Worm (Caenorhabditis elegans): Measurements from ENCODE around the gene math-42.

math-42 gene

DNA sequence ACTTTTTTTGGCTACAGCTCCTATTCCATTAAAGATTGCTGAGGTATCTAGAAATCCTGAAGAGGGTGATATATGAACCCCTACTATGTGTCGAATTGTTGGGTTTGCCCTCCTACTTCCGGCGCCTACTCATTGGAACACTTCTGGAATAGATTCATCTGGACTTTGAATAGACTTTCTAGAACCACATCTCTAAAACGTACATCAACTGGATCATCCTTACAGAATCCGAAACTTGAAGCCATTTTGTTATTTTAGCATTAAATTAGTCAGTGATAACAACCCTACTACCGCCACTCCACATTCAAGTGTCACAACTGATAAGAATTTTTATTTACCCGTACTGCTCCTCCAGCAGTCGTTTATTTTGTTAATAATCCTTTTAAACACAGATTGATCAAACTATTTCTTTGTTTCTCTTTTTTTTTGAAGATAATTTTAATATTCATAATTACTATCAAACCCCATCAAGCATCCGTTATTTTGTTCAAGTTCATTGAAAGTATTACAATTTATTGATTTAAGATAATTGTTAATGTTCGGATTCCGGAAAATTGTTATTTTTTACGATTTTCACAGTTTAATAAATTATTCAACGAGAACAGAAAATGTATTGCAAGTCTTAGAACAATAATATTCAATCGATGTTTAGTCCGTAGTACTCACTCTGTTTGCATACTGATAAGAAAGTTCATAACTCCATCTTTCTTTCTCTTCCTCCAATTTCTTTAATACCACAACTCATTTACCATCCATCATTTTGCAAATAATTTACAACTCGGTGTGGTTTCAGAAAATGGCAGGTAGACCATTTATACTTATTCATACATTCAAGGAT lies at the start of gene math-42:
Gene math-42 (plus strand): TSS at position 788 of the 838 bp plus-strand sequence.
- TF ChIP-seq nhr-76 (tag; optimal IDR thresholded peaks at IDR 0.05) (no peak), unc-39 (tag; optimal IDR thresholded peaks at IDR 0.05) (no peak), elt-3 (tag; optimal IDR thresholded peaks at IDR 0.05) (no peak), nhr-23 (tag; optimal IDR thresholded peaks at IDR 0.05) (no peak), elt-2 (tag; optimal IDR thresholded peaks at IDR 0.05) (peak; percentile 60)

DNA sequence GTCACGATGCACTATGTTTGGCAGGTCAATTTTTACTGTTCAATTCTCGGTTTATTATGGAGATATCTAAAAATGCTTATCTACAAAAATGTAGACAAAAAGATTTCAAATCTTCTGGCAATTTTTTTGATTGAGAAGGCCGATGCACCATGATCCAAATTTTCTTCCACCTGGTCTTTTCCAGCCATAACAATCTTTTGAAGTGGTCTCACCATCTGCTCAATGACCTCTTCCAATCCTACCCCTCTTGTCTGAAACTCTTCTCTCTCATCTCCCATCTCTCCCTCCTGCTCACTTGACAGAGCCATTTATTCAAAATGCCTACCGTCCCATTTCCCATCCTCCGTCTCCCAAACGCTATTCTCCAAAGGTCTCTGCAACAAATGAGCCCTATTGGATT lies 48.4 kb upstream of the math-42 start, which contains the start of gene fbxb-35:
Gene fbxb-35 (plus strand): TSS at position 301 of the 400 bp plus-strand sequence.
- TF ChIP-seq ceh-28 (tag; optimal IDR thresholded peaks at IDR 0.05) (no peak), egl-5 (tag; optimal IDR thresholded peaks at IDR 0.05) (no peak), egl-27 (tag; optimal IDR thresholded peaks at IDR 0.05) (no peak), zag-1 (tag; optimal IDR thresholded peaks at IDR 0.05) (no peak), fkh-10 (GFP tag; optimal IDR thresholded peaks at IDR 0.05) (no peak), snpc-4 (tag; optimal IDR thresholded peaks at IDR 0.05) (no peak), nfya-1 (tag; optimal IDR thresholded peaks at IDR 0.05; ENCODE audit: insufficient read depth) (no peak), nhr-12 (tag; optimal IDR thresholded peaks at IDR 0.05) (no peak), nhr-43 (tag; optimal IDR thresholded peaks at IDR 0.05; ENCODE audit: poor library complexity, severe bottlenecking) (no peak), pqm-1 (tag; optimal IDR thresholded peaks at IDR 0.05) (no peak), fkh-2 (tag; optimal IDR thresholded peaks at IDR 0.05) (no peak), sea-2 (GFP tag; optimal IDR thresholded peaks at IDR 0.05) (no peak), lin-15B (tag; optimal IDR thresholded peaks at IDR 0.05) (no peak)

DNA sequence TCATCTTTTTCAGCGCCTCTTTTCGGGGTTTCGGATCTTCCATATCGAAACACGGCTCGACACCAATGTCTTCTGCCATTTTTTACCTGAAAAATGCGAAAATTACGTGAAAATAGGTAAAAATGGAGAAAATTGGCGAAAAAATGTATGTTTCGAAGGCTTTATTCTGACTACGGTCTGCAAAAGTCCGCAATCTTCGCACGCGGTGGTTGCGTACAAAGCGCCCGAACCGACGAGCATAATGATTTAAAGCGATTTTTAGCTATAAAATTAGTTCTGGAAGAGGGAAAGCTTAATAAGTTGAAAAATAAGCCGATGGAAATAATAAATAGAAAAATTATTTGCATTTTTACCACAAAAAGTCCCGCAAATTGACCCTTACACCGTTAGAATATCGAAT lies 40.7 kb upstream of the math-42 start, which contains the start of gene F07E5.5:
Gene F07E5.5 (minus strand): TSS at position 86 of the 400 bp plus-strand sequence.
- TF ChIP-seq zag-1 (tag; optimal IDR thresholded peaks at IDR 0.05), result no peak
- TF ChIP-seq fkh-2 (tag; optimal IDR thresholded peaks at IDR 0.05), result no peak
- TF ChIP-seq hmg-11 (tag; optimal IDR thresholded peaks at IDR 0.05), result no peak
- no peak for TF ChIP-seq nhr-11 (tag; optimal IDR thresholded peaks at IDR 0.05)
- peak; percentile 40 for TF ChIP-seq lin-15B (tag; optimal IDR thresholded peaks at IDR 0.05)
- TF ChIP-seq tbx-2 (tag; optimal IDR thresholded peaks at IDR 0.05), result no peak
- no peak for TF ChIP-seq eor-1 (tag; optimal IDR thresholded peaks at IDR 0.05)
- no peak for TF ChIP-seq ceh-28 (tag; optimal IDR thresholded peaks at IDR 0.05)
- TF ChIP-seq ceh-9 (tag; optimal IDR thresholded peaks at IDR 0.05), result no peak
- no peak for TF ChIP-seq skn-1 (tag; optimal IDR thresholded peaks at IDR 0.05)
- TF ChIP-seq pha-4 (tag; optimal IDR thresholded peaks at IDR 0.05), result no peak
- no peak for TF ChIP-seq pqm-1 (tag; optimal IDR thresholded peaks at IDR 0.05)
- TF ChIP-seq nhr-76 (tag; optimal IDR thresholded peaks at IDR 0.05), result no peak
- no peak for TF ChIP-seq unc-62 (GFP tag; optimal IDR thresholded peaks at IDR 0.05)
- no peak for TF ChIP-seq sea-2 (GFP tag; optimal IDR thresholded peaks at IDR 0.05)
- no peak for TF ChIP-seq nhr-28 (tag; optimal IDR thresholded peaks at IDR 0.05)
- TF ChIP-seq mdl-1 (tag; optimal IDR thresholded peaks at IDR 0.05), result no peak
- TF ChIP-seq nhr-237 (tag; optimal IDR thresholded peaks at IDR 0.05), result no peak
- TF ChIP-seq daf-12 (tag; optimal IDR thresholded peaks at IDR 0.05), result no peak
- TF ChIP-seq lsy-12 (tag; optimal IDR thresholded peaks at IDR 0.05), result peak; percentile 16
- no peak for TF ChIP-seq nhr-77 (tag; optimal IDR thresholded peaks at IDR 0.05)
- no peak for TF ChIP-seq fos-1 (tag; optimal IDR thresholded peaks at IDR 0.05)
- TF ChIP-seq elt-3 (tag; optimal IDR thresholded peaks at IDR 0.05), result no peak
- TF ChIP-seq mml-1 (tag; optimal IDR thresholded peaks at IDR 0.05), result no peak
- no peak for TF ChIP-seq ama-1 (optimal IDR thresholded peaks at IDR 0.05)
- no peak for TF ChIP-seq egl-27 (tag; optimal IDR thresholded peaks at IDR 0.05)
- no peak for TF ChIP-seq nhr-43 (tag; optimal IDR thresholded peaks at IDR 0.05; ENCODE audit: poor library complexity, severe bottlenecking)
- peak; percentile 9 for TF ChIP-seq nhr-25 (tag; optimal IDR thresholded peaks at IDR 0.05)
- peak; percentile 41 for TF ChIP-seq nhr-23 (tag; optimal IDR thresholded peaks at IDR 0.05)
- no peak for TF ChIP-seq unc-39 (tag; optimal IDR thresholded peaks at IDR 0.05)
- TF ChIP-seq ZK546.5 (tag; optimal IDR thresholded peaks at IDR 0.05), result no peak
- TF ChIP-seq nhr-12 (tag; optimal IDR thresholded peaks at IDR 0.05), result no peak
- peak; percentile 20 for TF ChIP-seq elt-2 (tag; optimal IDR thresholded peaks at IDR 0.05)
- TF ChIP-seq ztf-4 (tag; optimal IDR thresholded peaks at IDR 0.05), result no peak
- TF ChIP-seq aly-2 (tag; optimal IDR thresholded peaks at IDR 0.05), result no peak
- TF ChIP-seq jun-1 (tag; optimal IDR thresholded peaks at IDR 0.05), result no peak
- no peak for TF ChIP-seq ztf-11 (tag; optimal IDR thresholded peaks at IDR 0.05)
- peak; percentile 79 for TF ChIP-seq nfya-1 (tag; optimal IDR thresholded peaks at IDR 0.05; ENCODE audit: insufficient read depth)
- peak; percentile 46 for TF ChIP-seq snpc-4 (tag; optimal IDR thresholded peaks at IDR 0.05)
- no peak for TF ChIP-seq nhr-67 (tag; optimal IDR thresholded peaks at IDR 0.05)
- TF ChIP-seq R02D3.7 (tag; optimal IDR thresholded peaks at IDR 0.05), result peak; percentile 44
- no peak for TF ChIP-seq ceh-16 (tag; optimal IDR thresholded peaks at IDR 0.05)
- peak; percentile 31 for TF ChIP-seq elt-1 (tag; optimal IDR thresholded peaks at IDR 0.05)
- TF ChIP-seq egl-5 (tag; optimal IDR thresholded peaks at IDR 0.05), result no peak
- TF ChIP-seq fkh-10 (GFP tag; optimal IDR thresholded peaks at IDR 0.05), result no peak
- no peak for TF ChIP-seq ceh-82 (tag; optimal IDR thresholded peaks at IDR 0.05)

All from whole organism, L3 larva.